Fruit fly (Drosophila melanogaster): ENCODE measurements around the gene CG32687.
A peak's percentile ranks its signal among the peaks of the same experiment; 100 is the strongest.

DNA sequence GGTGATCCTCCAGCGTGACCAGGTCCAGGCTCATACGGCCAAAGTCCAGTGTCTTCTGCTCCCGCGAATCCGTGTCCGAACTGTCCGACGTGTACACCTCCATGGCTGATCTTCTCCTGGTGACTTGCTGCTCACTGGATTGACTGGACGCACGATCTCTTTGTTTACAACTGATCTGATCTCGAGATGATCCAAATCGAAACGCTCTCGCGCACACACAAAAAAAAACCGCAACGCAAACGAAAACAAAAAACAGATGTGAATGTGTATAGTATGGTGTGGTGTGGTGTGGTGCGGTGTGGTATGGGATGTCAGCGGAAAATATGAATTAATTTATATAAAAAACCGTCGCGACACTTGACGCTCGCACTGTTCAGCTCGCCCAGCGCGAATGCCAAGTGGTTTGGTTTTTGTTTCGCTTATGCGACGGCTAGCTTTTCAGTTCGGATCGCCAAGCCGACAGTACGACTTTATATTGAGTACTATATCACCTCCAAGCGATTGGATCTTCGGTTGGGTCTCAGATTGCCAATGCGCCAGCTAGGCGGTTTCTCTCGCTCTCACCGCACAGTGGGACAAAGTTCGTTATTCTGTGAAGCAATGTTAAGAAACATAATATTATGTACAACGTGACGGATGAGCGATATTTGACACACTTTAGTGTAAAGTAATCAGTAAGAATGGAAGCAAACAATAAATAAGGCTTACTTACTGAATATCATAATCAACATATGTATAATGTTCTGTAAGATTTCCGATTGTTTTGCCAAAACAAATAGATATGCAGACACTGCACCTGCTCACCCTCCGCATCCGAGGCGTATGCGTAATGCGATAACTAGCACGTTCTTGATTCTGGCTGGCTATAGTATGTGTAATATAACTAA lies 618 bp downstream of the CG32687 start:
- TF ChIP-seq CG9948 (tag; optimal IDR thresholded peaks at IDR 0.05): peak; percentile 50
- peak; percentile 25; the same call in 1 of the 2 replicates for TF ChIP-seq CG32121 (GFP tag; IDR thresholded peaks at IDR 0.05)
- peak; percentile 31 for TF ChIP-seq Pif1B (GFP tag; optimal IDR thresholded peaks at IDR 0.05)
- TF ChIP-seq D1 (tag; optimal IDR thresholded peaks at IDR 0.05): no peak
- TF ChIP-seq EcR (GFP tag; optimal IDR thresholded peaks at IDR 0.05): peak; percentile 25
- TF ChIP-seq rn (GFP tag; IDR thresholded peaks at IDR 0.05): no peak
- TF ChIP-seq Snoo (tag; optimal IDR thresholded peaks at IDR 0.05): peak; percentile 31
- peak; percentile 77 for TF ChIP-seq CG8159 (tag; optimal IDR thresholded peaks at IDR 0.05)
- TF ChIP-seq CG15710 (tag; optimal IDR thresholded peaks at IDR 0.05): peak; percentile 70
- no peak for TF ChIP-seq CG13204 (GFP tag; optimal IDR thresholded peaks at IDR 0.05)
- peak; percentile 51; the same call in 1 of the 2 replicates for TF ChIP-seq CG12605 (GFP tag; IDR thresholded peaks at IDR 0.05)

All from whole organism, pupa.